Fruit fly (Drosophila melanogaster) Kc167 (cell line): ENCODE data around the gene CG11037.

Experiments used
- Sin3A ChIP-seq: fragments of >200 bp; optimal IDR thresholded peaks from 2 replicates; lab custom pipeline; 2018; ENCODE audit warnings: missing external identifiers
- h ChIP-seq: fragments of >200 bp; optimal IDR thresholded peaks from 3 replicates; lab custom pipeline; 2018; ENCODE audit warnings: missing external identifiers
- insv ChIP-seq: fragments of >200 bp; optimal IDR thresholded peaks from 3 replicates; lab custom pipeline; 2018; ENCODE audit warnings: missing external identifiers
- psq ChIP-seq: fragments of >200 bp; optimal IDR thresholded peaks from 2 replicates; lab custom pipeline; 2017; ENCODE audit warnings: missing external identifiers
- ttk ChIP-seq: sonication (Bioruptor generic); optimal IDR thresholded peaks from 2 replicates; lab custom pipeline; 2017; ENCODE audit warnings: missing external identifiers

DNA sequence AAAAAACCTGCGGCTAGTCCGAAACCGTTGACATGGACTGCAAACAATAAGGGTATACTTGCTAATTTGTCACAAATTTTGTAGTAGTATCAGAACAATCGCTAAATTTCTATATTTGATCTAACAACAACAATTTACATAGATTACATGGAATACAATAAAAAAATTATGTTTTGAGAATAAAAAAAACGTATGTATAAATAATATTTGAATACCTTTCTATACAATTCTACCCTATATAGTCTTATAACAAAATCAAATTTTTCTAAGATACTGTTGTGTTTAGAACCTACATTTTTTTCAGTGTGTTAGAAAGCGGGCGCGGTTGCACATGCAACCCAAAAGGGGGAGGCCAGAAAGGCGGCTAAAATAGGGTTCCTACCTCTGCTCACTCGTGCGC is 22.1 kb upstream of the CG11037 start:
- TF ChIP-seq insv (lab: Kevin White, UChicago): no peak
- no peak for TF ChIP-seq Sin3A (lab: Kevin White, UChicago)
- TF ChIP-seq h (lab: Kevin White, UChicago): no peak
- no peak for TF ChIP-seq psq (lab: Kevin White, UChicago)
- TF ChIP-seq ttk (lab: Kevin White, UChicago): no peak
